Fruit fly (Drosophila melanogaster): ENCODE measurements around the gene CG9727.
A peak's percentile ranks its signal among the peaks of the same experiment; 100 is the strongest.

The CG9727 gene

DNA sequence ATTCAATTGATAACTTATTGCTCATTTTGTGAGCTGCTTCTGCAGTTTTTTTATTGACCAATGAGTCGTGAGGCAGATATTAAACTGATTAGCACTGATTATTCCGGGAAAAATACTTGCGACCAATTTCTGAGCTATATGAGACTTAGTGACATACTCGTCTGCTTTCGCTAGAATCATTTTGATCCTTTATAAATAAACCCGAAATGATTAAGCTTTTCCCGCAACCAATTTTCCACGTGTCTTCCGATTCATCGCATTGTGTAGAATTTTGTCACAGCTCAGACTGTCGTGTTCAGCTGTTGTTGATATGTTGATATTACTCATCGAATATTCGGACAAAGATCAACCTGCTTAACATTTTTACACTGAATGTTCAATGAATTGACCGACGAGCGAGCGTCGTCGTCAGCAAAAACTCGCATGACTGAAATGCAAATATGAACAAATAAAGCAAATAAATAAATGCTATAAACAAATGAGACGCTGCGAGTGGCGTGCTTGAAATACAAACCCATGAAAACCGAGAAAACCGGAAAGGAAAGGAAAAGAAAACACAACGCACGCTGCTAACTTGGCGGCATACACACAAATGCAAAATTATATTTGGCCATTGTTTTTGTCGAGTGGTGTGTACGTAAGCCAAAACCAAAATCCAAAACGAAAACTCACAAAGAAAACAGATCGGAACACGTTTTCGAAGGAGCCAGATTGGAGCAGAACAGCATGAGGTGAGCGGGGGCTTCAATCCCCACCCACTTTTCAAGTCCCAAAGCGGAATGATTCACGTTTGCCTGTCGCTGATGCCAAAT is 55.6 kb downstream of the CG9727 start (continued):
- no peak for TF ChIP-seq CG11085 (GFP tag; IDR thresholded peaks at IDR 0.05)
- no peak for TF ChIP-seq CG14860 (GFP tag; IDR thresholded peaks at IDR 0.05; ENCODE audit: partially characterized antibody)
- TF ChIP-seq CG11696 (GFP tag; IDR thresholded peaks at IDR 0.05): no peak
- TF ChIP-seq cas (GFP tag; IDR thresholded peaks at IDR 0.05): no peak
- TF ChIP-seq sna (GFP tag; IDR thresholded peaks at IDR 0.05; ENCODE audit: partially characterized antibody): no peak
- peak; percentile 36 for TF ChIP-seq CG18599 (GFP tag; optimal IDR thresholded peaks at IDR 0.05)
- TF ChIP-seq fd64A (GFP tag; optimal IDR thresholded peaks at IDR 0.05): peak; percentile 39
- TF ChIP-seq CG10543 (GFP tag; optimal IDR thresholded peaks at IDR 0.05): peak; percentile 34
- TF ChIP-seq CG8089 (GFP tag; optimal IDR thresholded peaks at IDR 0.05): no peak
- TF ChIP-seq az2 (GFP tag; optimal IDR thresholded peaks at IDR 0.05): no peak
- TF ChIP-seq CG12659 (GFP tag; optimal IDR thresholded peaks at IDR 0.05): no peak
- TF ChIP-seq CG7357 (GFP tag; IDR thresholded peaks at IDR 0.05): no peak
- no peak for TF ChIP-seq trem (tag; optimal IDR thresholded peaks at IDR 0.05)
- TF ChIP-seq stwl (tag; optimal IDR thresholded peaks at IDR 0.05): no peak
- peak; percentile 52 for TF ChIP-seq salm (tag; optimal IDR thresholded peaks at IDR 0.05)
- TF ChIP-seq CG5180 (GFP tag; optimal IDR thresholded peaks at IDR 0.05): peak; percentile 31
- peak; percentile 7 for TF ChIP-seq bab2 (GFP tag; optimal IDR thresholded peaks at IDR 0.05)
- TF ChIP-seq ci (GFP tag; IDR thresholded peaks at IDR 0.05): peak; percentile 11; the same call in 1 of the 3 replicates
- no peak for TF ChIP-seq fd102C (GFP tag; optimal IDR thresholded peaks at IDR 0.05)
- TF ChIP-seq cad (GFP tag; optimal IDR thresholded peaks at IDR 0.05): no peak
- TF ChIP-seq MTF-1 (GFP tag; optimal IDR thresholded peaks at IDR 0.05; ENCODE audit: borderline replicate concordance): no peak
- TF ChIP-seq kah (GFP tag; optimal IDR thresholded peaks at IDR 0.05): no peak
- TF ChIP-seq dm (GFP tag; optimal IDR thresholded peaks at IDR 0.05): no peak
- TF ChIP-seq CG2120 (GFP tag; optimal IDR thresholded peaks at IDR 0.05): no peak
- TF ChIP-seq corto (GFP tag; optimal IDR thresholded peaks at IDR 0.05): no peak
- peak; percentile 61 for TF ChIP-seq CG12071 (GFP tag; optimal IDR thresholded peaks at IDR 0.05)
- peak; percentile 3 for TF ChIP-seq gem (tag; optimal IDR thresholded peaks at IDR 0.05)
- no peak for TF ChIP-seq chif (GFP tag; optimal IDR thresholded peaks at IDR 0.05)
- TF ChIP-seq PHDP (tag; optimal IDR thresholded peaks at IDR 0.05): peak; percentile 44
- TF ChIP-seq gt (GFP tag; IDR thresholded peaks at IDR 0.05): no peak
- no peak for TF ChIP-seq Ptx1 (GFP tag; IDR thresholded peaks at IDR 0.05)
- no peak for TF ChIP-seq jigr1 (GFP tag; IDR thresholded peaks at IDR 0.05)
- no peak for TF ChIP-seq HmgD (GFP tag; optimal IDR thresholded peaks at IDR 0.05)
- no peak for TF ChIP-seq CG11456 (GFP tag; IDR thresholded peaks at IDR 0.05)
- TF ChIP-seq trh (GFP tag; optimal IDR thresholded peaks at IDR 0.05): no peak
- TF ChIP-seq CG15696 (tag; optimal IDR thresholded peaks at IDR 0.05): peak; percentile 1
- no peak for TF ChIP-seq seq (GFP tag; IDR thresholded peaks at IDR 0.05)
- no peak for TF ChIP-seq so (GFP tag; IDR thresholded peaks at IDR 0.05)
- TF ChIP-seq CG2199 (GFP tag; IDR thresholded peaks at IDR 0.05): no peak
- peak; percentile 22 for TF ChIP-seq CG2875 (GFP tag; optimal IDR thresholded peaks at IDR 0.05)
- no peak for TF ChIP-seq ttk (GFP tag; IDR thresholded peaks at IDR 0.05)
- TF ChIP-seq CG7786 (GFP tag; optimal IDR thresholded peaks at IDR 0.05): no peak
- TF ChIP-seq CG16863 (GFP tag; optimal IDR thresholded peaks at IDR 0.05): no peak
- TF ChIP-seq pros (GFP tag; optimal IDR thresholded peaks at IDR 0.05): no peak
- peak; percentile 67 for TF ChIP-seq ATbp (GFP tag; optimal IDR thresholded peaks at IDR 0.05)
- TF ChIP-seq CG13775 (GFP tag; optimal IDR thresholded peaks at IDR 0.05): no peak
- TF ChIP-seq CG2202 (tag; optimal IDR thresholded peaks at IDR 0.05): peak; percentile 3
- TF ChIP-seq CG7963 (GFP tag; IDR thresholded peaks at IDR 0.05; ENCODE audit: partially characterized antibody): no peak
- TF ChIP-seq CG13123 (GFP tag; optimal IDR thresholded peaks at IDR 0.05): no peak

All from whole organism, embryonic.